Worm (Caenorhabditis elegans) whole organism, midembryonic: Measurements from ENCODE around the gene alg-1.

Experiments
- T22C8.4 ChIP-seq: fragments of 200-800 bp; sonication (Bioruptor generic); IDR thresholded peaks from 2 replicates; pipeline ENCODE4 v1.3.6; 2022; ENCODE audit warnings: missing genetic modification characterization, missing compliant biosample characterization
- cog-1 ChIP-seq: sonication (generic microtip); optimal IDR thresholded peaks from 2 replicates; lab custom pipeline; 2016; ENCODE audit warnings: missing genetic modification characterization, missing compliant biosample characterization
- flt-1 ChIP-seq: fragments of 200-800 bp; sonication (Bioruptor generic); IDR thresholded peaks from 2 replicates; pipeline ENCODE4 v1.3.6; 2022; ENCODE audit warnings: missing genetic modification characterization, missing compliant biosample characterization
- klf-2 ChIP-seq: fragments of 200-800 bp; sonication (Bioruptor generic); conservative IDR thresholded peaks from 2 replicates; pipeline ENCODE4 v1.3.6; 2022; ENCODE audit warnings: missing genetic modification reagents, missing genetic modification characterization, missing compliant biosample characterization
- med-1 ChIP-seq: sonication (generic microtip); optimal IDR thresholded peaks from 2 replicates; lab custom pipeline; 2017; ENCODE audit warnings: missing genetic modification characterization, mild to moderate bottlenecking, missing compliant biosample characterization, antibody characterized with exemption, missing genetic modification reagents; ENCODE audit not compliant: insufficient read depth
- ref-1 ChIP-seq: fragments of 200-800 bp; sonication (Bioruptor generic); conservative IDR thresholded peaks from 2 replicates; pipeline ENCODE4 v1.3.6; 2022; ENCODE audit warnings: missing genetic modification reagents, missing genetic modification characterization, missing compliant biosample characterization
- tab-1 ChIP-seq: fragments of 200-800 bp; sonication (Bioruptor generic); IDR thresholded peaks from 2 replicates; pipeline ENCODE4 v1.3.6; 2022; ENCODE audit warnings: missing genetic modification characterization, missing compliant biosample characterization
- ztf-23 ChIP-seq: fragments of 200-800 bp; sonication (Bioruptor generic); IDR thresholded peaks from 2 replicates; pipeline ENCODE4 v1.3.6; 2022; ENCODE audit warnings: missing genetic modification reagents, missing genetic modification characterization, missing compliant biosample characterization
- ztf-29 ChIP-seq: fragments of 200-800 bp; sonication (Bioruptor generic); IDR thresholded peaks from 2 replicates; pipeline ENCODE4 v1.3.6; 2022; ENCODE audit warnings: missing genetic modification reagents, missing genetic modification characterization, missing compliant biosample characterization

Gene alg-1

ce11 chrX:13941296-13941695 lies 7.6 kb upstream of the alg-1 start:
- no peak for TF ChIP-seq klf-2 (GFP tag; lab: Robert Waterston, UW)

ce11 chrX:13941865-13942264 lies 7.0 kb upstream of the alg-1 start:
- no peak for TF ChIP-seq ztf-29 (GFP tag; lab: Robert Waterston, UW)
- TF ChIP-seq ztf-23 (GFP tag; lab: Robert Waterston, UW), result no peak
- no peak for TF ChIP-seq klf-2 (GFP tag; lab: Robert Waterston, UW)
- TF ChIP-seq cog-1 (tag; lab: Kevin White, UChicago), result no peak
- no peak for TF ChIP-seq med-1 (GFP tag; lab: Kevin White, UChicago)
- TF ChIP-seq T22C8.4 (GFP tag; lab: Robert Waterston, UW), result no peak
- TF ChIP-seq flt-1 (GFP tag; lab: Robert Waterston, UW), result no peak
- TF ChIP-seq tab-1 (GFP tag; lab: Robert Waterston, UW), result no peak
- no peak for TF ChIP-seq ref-1 (GFP tag; lab: Robert Waterston, UW)

DNA sequence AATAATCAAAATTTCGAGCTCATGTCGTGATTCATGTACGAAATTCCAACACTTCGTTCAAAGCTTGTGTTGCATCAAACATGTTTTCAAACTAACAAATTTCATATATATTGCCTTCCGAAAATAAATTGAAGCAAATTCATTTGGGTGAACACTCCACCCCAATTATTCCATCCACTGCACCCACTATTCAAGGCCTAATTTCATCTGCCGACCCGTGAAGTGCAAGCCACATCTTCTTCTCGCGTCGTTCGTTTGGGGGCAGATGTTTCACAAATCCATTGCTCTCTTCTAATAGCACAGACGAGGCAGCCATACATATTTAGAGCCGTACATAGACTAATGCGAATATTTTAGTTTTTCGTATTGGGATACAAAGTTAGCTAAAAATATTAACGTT lies 4.7 kb upstream of the alg-1 start:
- TF ChIP-seq flt-1 (GFP tag; lab: Robert Waterston, UW), result no peak
- TF ChIP-seq med-1 (GFP tag; lab: Kevin White, UChicago), result no peak
- TF ChIP-seq ztf-23 (GFP tag; lab: Robert Waterston, UW), result no peak
- TF ChIP-seq T22C8.4 (GFP tag; lab: Robert Waterston, UW), result no peak
- TF ChIP-seq ztf-29 (GFP tag; lab: Robert Waterston, UW), result no peak
- TF ChIP-seq tab-1 (GFP tag; lab: Robert Waterston, UW), result no peak
- TF ChIP-seq cog-1 (tag; lab: Kevin White, UChicago), result no peak
- no peak for TF ChIP-seq klf-2 (GFP tag; lab: Robert Waterston, UW)
- no peak for TF ChIP-seq ref-1 (GFP tag; lab: Robert Waterston, UW)

- TF ChIP-seq klf-2 (GFP tag; lab: Robert Waterston, UW), result no peak
- no peak for TF ChIP-seq flt-1 (GFP tag; lab: Robert Waterston, UW)
- no peak for TF ChIP-seq med-1 (GFP tag; lab: Kevin White, UChicago)
- no peak for TF ChIP-seq T22C8.4 (GFP tag; lab: Robert Waterston, UW)
Observed at ce11 chrX:13945090-13945489, 3.8 kb upstream of the alg-1 start.

- peak; percentile 23 for TF ChIP-seq cog-1 (tag; lab: Kevin White, UChicago)
- TF ChIP-seq ztf-23 (GFP tag; lab: Robert Waterston, UW), result peak; percentile 74; the same call in 1 of the 2 replicates
- no peak for TF ChIP-seq klf-2 (GFP tag; lab: Robert Waterston, UW)
- TF ChIP-seq flt-1 (GFP tag; lab: Robert Waterston, UW), result peak; percentile 61
- no peak for TF ChIP-seq tab-1 (GFP tag; lab: Robert Waterston, UW)
- TF ChIP-seq med-1 (GFP tag; lab: Kevin White, UChicago), result no peak
- no peak for TF ChIP-seq ztf-29 (GFP tag; lab: Robert Waterston, UW)
Observed at ce11 chrX:13945524-13945923, 3.4 kb upstream of the alg-1 start.

ce11 chrX:13946693-13947583 lies 2.0 kb upstream of the alg-1 start:
- TF ChIP-seq ztf-23 (GFP tag; lab: Robert Waterston, UW), result no peak
- TF ChIP-seq T22C8.4 (GFP tag; lab: Robert Waterston, UW), result no peak
- no peak for TF ChIP-seq ref-1 (GFP tag; lab: Robert Waterston, UW)
- no peak for TF ChIP-seq ztf-29 (GFP tag; lab: Robert Waterston, UW)
- TF ChIP-seq klf-2 (GFP tag; lab: Robert Waterston, UW), result no peak
- TF ChIP-seq med-1 (GFP tag; lab: Kevin White, UChicago), result no peak
- no peak for TF ChIP-seq flt-1 (GFP tag; lab: Robert Waterston, UW)
- no peak for TF ChIP-seq cog-1 (tag; lab: Kevin White, UChicago)
- TF ChIP-seq tab-1 (GFP tag; lab: Robert Waterston, UW), result no peak

DNA sequence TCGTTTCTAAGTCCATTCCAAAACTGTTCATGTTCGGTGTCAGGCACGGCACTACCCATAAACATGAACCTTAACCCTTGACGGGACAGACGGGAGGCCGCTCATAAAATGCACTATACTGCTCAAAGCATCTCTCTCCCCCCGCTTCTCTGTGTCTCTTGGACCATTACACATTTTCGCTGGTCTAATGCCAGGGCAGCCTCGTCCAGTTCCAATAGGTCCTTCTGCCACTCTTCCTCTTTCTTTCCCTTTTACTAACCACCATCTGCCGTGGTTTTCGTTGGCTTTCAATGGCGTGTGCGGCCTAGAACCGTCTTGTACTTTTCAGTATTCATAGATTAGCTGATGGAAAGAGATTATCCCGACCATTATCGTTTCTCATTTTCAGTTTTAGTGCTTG lies 743 bp upstream of the alg-1 start:
- TF ChIP-seq flt-1 (GFP tag; lab: Robert Waterston, UW), result peak; percentile 47; the same call in 1 of the 2 replicates
- no peak for TF ChIP-seq ref-1 (GFP tag; lab: Robert Waterston, UW)
- no peak for TF ChIP-seq ztf-29 (GFP tag; lab: Robert Waterston, UW)
- no peak for TF ChIP-seq med-1 (GFP tag; lab: Kevin White, UChicago)
- no peak for TF ChIP-seq T22C8.4 (GFP tag; lab: Robert Waterston, UW)
- TF ChIP-seq tab-1 (GFP tag; lab: Robert Waterston, UW), result no peak
- no peak for TF ChIP-seq cog-1 (tag; lab: Kevin White, UChicago)
- no peak for TF ChIP-seq klf-2 (GFP tag; lab: Robert Waterston, UW)
- peak; percentile 55; the same call in 1 of the 2 replicates for TF ChIP-seq ztf-23 (GFP tag; lab: Robert Waterston, UW)

DNA sequence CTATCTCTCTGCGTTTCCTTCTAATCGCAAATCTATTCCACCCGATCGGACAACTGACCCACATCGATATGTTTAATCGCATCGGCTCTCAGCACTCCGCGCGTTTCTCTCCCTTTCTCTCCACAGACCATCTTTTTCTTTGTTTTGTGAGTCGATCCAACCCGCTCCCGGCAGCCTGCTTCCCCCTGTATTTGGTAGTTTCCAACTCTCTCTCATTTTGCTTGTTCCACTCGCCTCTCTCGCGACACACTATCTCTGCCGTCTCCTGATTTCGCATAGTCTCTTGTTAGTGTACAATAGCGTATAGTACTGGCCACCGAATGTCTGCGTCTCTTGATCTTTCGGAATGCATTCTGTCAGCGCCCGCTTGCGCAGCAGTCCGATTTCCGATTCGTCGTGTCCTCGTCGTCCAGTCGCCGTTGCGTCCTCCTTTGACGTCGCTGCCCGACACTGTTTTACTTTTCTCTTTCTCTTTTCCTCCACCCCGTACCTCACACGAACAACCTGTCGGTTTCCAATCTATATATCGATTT lies 1.8 kb downstream of the alg-1 start:
- TF ChIP-seq cog-1 (tag; lab: Kevin White, UChicago) (peak; percentile 46), ztf-29 (GFP tag; lab: Robert Waterston, UW) (peak; percentile 62; the same call in 1 of the 2 replicates), flt-1 (GFP tag; lab: Robert Waterston, UW) (0 out of 2 replicates have a peak, but pooled peaks have one; percentile 42), klf-2 (GFP tag; lab: Robert Waterston, UW) (no peak), tab-1 (GFP tag; lab: Robert Waterston, UW) (no peak)

ce11 chrX:13952347-13952746 lies 3.4 kb downstream of the alg-1 start:
- TF ChIP-seq ztf-23 (GFP tag; lab: Robert Waterston, UW) (no peak), ztf-29 (GFP tag; lab: Robert Waterston, UW) (no peak), ref-1 (GFP tag; lab: Robert Waterston, UW) (no peak)
